Fruit fly (Drosophila melanogaster) whole organism, embryonic: ENCODE data around the gene L2HGDH.

ENCODE experiments used
- ATbp ChIP-seq: fragments of 200-800 bp; sonication (Bioruptor generic); optimal IDR thresholded peaks from 2 replicates; lab custom pipeline; 2017; ENCODE audit warnings: missing biosample characterization, mild to moderate bottlenecking, missing genetic modification characterization, missing genetic modification reagents
- Atf6 ChIP-seq: fragments of 200-800 bp; sonication (Bioruptor generic); IDR thresholded peaks from 2 replicates; pipeline ENCODE4 v1.3.6; 2022; ENCODE audit warnings: missing biosample characterization, missing genetic modification characterization
- Bgb ChIP-seq: fragments of 200-800 bp; sonication (Bioruptor generic); IDR thresholded peaks from 2 replicates; pipeline ENCODE4 v1.3.6; 2022; ENCODE audit warnings: missing biosample characterization, missing genetic modification characterization; ENCODE audit not compliant: partially characterized antibody
- CG10321 ChIP-seq: fragments of 200-800 bp; sonication (Bioruptor generic); IDR thresholded peaks from 2 replicates; pipeline ENCODE4 v1.3.6; 2022; ENCODE audit warnings: missing biosample characterization, missing genetic modification characterization
- CG11456 ChIP-seq: fragments of 200-800 bp; sonication (Bioruptor generic); IDR thresholded peaks from 3 replicates; pipeline ENCODE4 v1.3.6; 2022; ENCODE audit warnings: missing biosample characterization, missing genetic modification characterization
- CG11723 ChIP-seq: fragments of 200-800 bp; sonication (Bioruptor generic); optimal IDR thresholded peaks from 2 replicates; lab custom pipeline; 2017; ENCODE audit warnings: missing biosample characterization, mild to moderate bottlenecking, missing genetic modification characterization
- CG13287 ChIP-seq: fragments of 200-800 bp; sonication (Bioruptor generic); IDR thresholded peaks from 2 replicates; pipeline ENCODE4 v1.3.6; 2022; ENCODE audit warnings: missing biosample characterization, missing genetic modification characterization; ENCODE audit not compliant: partially characterized antibody
- CG16779 ChIP-seq: fragments of 200-800 bp; sonication (Bioruptor generic); IDR thresholded peaks from 2 replicates; pipeline ENCODE4 v1.3.6; 2022; ENCODE audit warnings: missing biosample characterization, missing genetic modification characterization
- CG17328 ChIP-seq: fragments of 200-800 bp; sonication (Bioruptor generic); IDR thresholded peaks from 2 replicates; pipeline ENCODE4 v1.3.6; 2022; ENCODE audit warnings: missing biosample characterization, missing genetic modification characterization
- CG2129 ChIP-seq: fragments of 200-800 bp; sonication (Bioruptor generic); IDR thresholded peaks from 2 replicates; pipeline ENCODE4 v1.3.6; 2022; ENCODE audit warnings: missing biosample characterization, missing genetic modification characterization; ENCODE audit not compliant: partially characterized antibody
- CG2712 ChIP-seq: fragments of 200-800 bp; optimal IDR thresholded peaks from 3 replicates; lab custom pipeline; 2019; ENCODE audit warnings: missing biosample characterization, mild to moderate bottlenecking, missing genetic modification characterization, moderate library complexity
- CG3163 ChIP-seq: fragments of 200-800 bp; sonication (Bioruptor generic); optimal IDR thresholded peaks from 3 replicates; lab custom pipeline; 2016; ENCODE audit warnings: missing biosample characterization, missing genetic modification characterization
- CG34224 ChIP-seq: fragments of 200-800 bp; sonication (Bioruptor generic); IDR thresholded peaks from 3 replicates; pipeline ENCODE4 v1.3.6; 2022; ENCODE audit warnings: missing biosample characterization, missing genetic modification characterization; ENCODE audit not compliant: partially characterized antibody
- CG4360 ChIP-seq: fragments of 200-800 bp; sonication (Bioruptor generic); IDR thresholded peaks from 2 replicates; pipeline ENCODE4 v1.3.6; 2022; ENCODE audit warnings: missing biosample characterization, missing genetic modification characterization
- CG6254 ChIP-seq: fragments of 200-800 bp; sonication (Bioruptor generic); optimal IDR thresholded peaks from 3 replicates; lab custom pipeline; 2017; ENCODE audit warnings: mild to moderate bottlenecking, missing biosample characterization, missing genetic modification reagents, missing genetic modification characterization
- CG6791 ChIP-seq: fragments of 200-800 bp; sonication (Bioruptor generic); IDR thresholded peaks from 3 replicates; pipeline ENCODE4 v1.3.6; 2022; ENCODE audit warnings: missing biosample characterization, missing genetic modification characterization; ENCODE audit not compliant: partially characterized antibody
- CG6813 ChIP-seq: fragments of 200-800 bp; sonication (Bioruptor generic); optimal IDR thresholded peaks from 2 replicates; lab custom pipeline; 2017; ENCODE audit warnings: missing biosample characterization, missing genetic modification characterization, mild to moderate bottlenecking, moderate library complexity, missing genetic modification reagents
- CG7372 ChIP-seq: fragments of 200-800 bp; sonication (Bioruptor generic); IDR thresholded peaks from 2 replicates; pipeline ENCODE4 v1.3.6; 2022; ENCODE audit warnings: missing biosample characterization, missing genetic modification characterization
- CG8478 ChIP-seq: fragments of >200 bp; optimal IDR thresholded peaks from 2 replicates; lab custom pipeline; 2018
- CG8765 ChIP-seq: fragments of 200-800 bp; sonication (Bioruptor generic); IDR thresholded peaks from 2 replicates; pipeline ENCODE4 v1.3.6; 2022; ENCODE audit warnings: missing biosample characterization, missing genetic modification characterization
- E2f2 ChIP-seq: fragments of 200-800 bp; sonication (Bioruptor generic); IDR thresholded peaks from 2 replicates; pipeline ENCODE4 v1.3.6; 2022; ENCODE audit warnings: missing biosample characterization, missing genetic modification characterization
- Ets97D ChIP-seq: fragments of 200-800 bp; sonication (Bioruptor generic); optimal IDR thresholded peaks from 3 replicates; lab custom pipeline; 2016; ENCODE audit warnings: missing biosample characterization, missing genetic modification characterization
- HLH54F ChIP-seq: fragments of 200-800 bp; sonication (Bioruptor generic); optimal IDR thresholded peaks from 3 replicates; lab custom pipeline; 2016; ENCODE audit warnings: missing biosample characterization, missing genetic modification characterization
- MBD-R2 ChIP-seq: fragments of 200-800 bp; sonication (Bioruptor generic); IDR thresholded peaks from 2 replicates; pipeline ENCODE4 v1.3.6; 2022; ENCODE audit warnings: missing biosample characterization, missing genetic modification characterization
- MTF-1 ChIP-seq: fragments of 200-800 bp; sonication (Bioruptor generic); optimal IDR thresholded peaks from 2 replicates; lab custom pipeline; 2018; ENCODE audit warnings: missing biosample characterization, mild to moderate bottlenecking, missing genetic modification characterization, borderline replicate concordance
- Nf-YA ChIP-seq: fragments of 200-800 bp; sonication (Bioruptor generic); IDR thresholded peaks from 2 replicates; pipeline ENCODE4 v1.3.6; 2022; ENCODE audit warnings: missing biosample characterization, missing genetic modification characterization
- Xrp1 ChIP-seq: fragments of 200-800 bp; sonication (Bioruptor generic); IDR thresholded peaks from 2 replicates; pipeline ENCODE4 v1.3.6; 2022; ENCODE audit warnings: missing biosample characterization, missing genetic modification characterization
- aop ChIP-seq: fragments of 200-800 bp; sonication (Bioruptor generic); IDR thresholded peaks from 2 replicates; pipeline ENCODE4 v1.3.6; 2022; ENCODE audit warnings: missing biosample characterization, missing genetic modification characterization
- ash1 ChIP-seq: fragments of 200-800 bp; sonication (Bioruptor generic); optimal IDR thresholded peaks from 2 replicates; lab custom pipeline; 2018; ENCODE audit warnings: missing biosample characterization, mild to moderate bottlenecking, missing genetic modification characterization
- bowl ChIP-seq: fragments of 200-800 bp; sonication (Bioruptor generic); IDR thresholded peaks from 2 replicates; pipeline ENCODE4 v1.3.6; 2022; ENCODE audit warnings: missing biosample characterization, missing genetic modification characterization
- cas ChIP-seq: fragments of 200-800 bp; sonication (Bioruptor generic); IDR thresholded peaks from 2 replicates; pipeline ENCODE4 v1.3.6; 2022; ENCODE audit warnings: missing biosample characterization, missing genetic modification characterization
- cg ChIP-seq: fragments of 200-800 bp; sonication (Bioruptor generic); optimal IDR thresholded peaks from 3 replicates; lab custom pipeline; 2019; ENCODE audit warnings: missing biosample characterization, mild to moderate bottlenecking, missing genetic modification characterization, moderate library complexity
- ci ChIP-seq: fragments of 200-800 bp; sonication (Bioruptor generic); IDR thresholded peaks from 3 replicates; pipeline ENCODE4 v1.3.6; 2022; ENCODE audit warnings: missing biosample characterization, missing genetic modification characterization
- crol ChIP-seq: fragments of 200-800 bp; sonication (Bioruptor generic); IDR thresholded peaks from 2 replicates; pipeline ENCODE4 v1.3.6; 2022; ENCODE audit warnings: missing biosample characterization, missing genetic modification characterization
- ftz-f1 ChIP-seq: fragments of 200-800 bp; sonication (Bioruptor generic); optimal IDR thresholded peaks from 2 replicates; lab custom pipeline; 2016; ENCODE audit warnings: missing biosample characterization, missing genetic modification characterization
- gsb ChIP-seq: fragments of 200-800 bp; sonication (Bioruptor generic); IDR thresholded peaks from 2 replicates; pipeline ENCODE4 v1.3.6; 2022; ENCODE audit warnings: missing biosample characterization, missing genetic modification characterization
- gt ChIP-seq: fragments of 200-800 bp; sonication (Bioruptor generic); IDR thresholded peaks from 2 replicates; pipeline ENCODE4 v1.3.6; 2022; ENCODE audit warnings: missing biosample characterization, missing genetic modification characterization
- hkb ChIP-seq, 2 experiments: fragments of 200-800 bp in 1 of 2; fragments of >200 bp in 1 of 2; sonication (Bioruptor generic) in 1 of 2; IDR thresholded peaks in 1 of 2; optimal IDR thresholded peaks in 1 of 2; 2 replicates each; pipeline versions ENCODE4 v1.3.6 to Lab custom; 2017 to 2022; ENCODE audit warnings: missing biosample characterization in 1 of 2, missing genetic modification characterization in 1 of 2
- jing ChIP-seq: fragments of 200-800 bp; sonication (Bioruptor generic); optimal IDR thresholded peaks from 2 replicates; lab custom pipeline; 2018; ENCODE audit warnings: missing biosample characterization, mild to moderate bottlenecking, missing genetic modification characterization
- kah ChIP-seq: fragments of 200-800 bp; sonication (Bioruptor generic); optimal IDR thresholded peaks from 2 replicates; lab custom pipeline; 2018; ENCODE audit warnings: missing biosample characterization, mild to moderate bottlenecking, missing genetic modification characterization
- kni ChIP-seq: fragments of 200-800 bp; sonication (Bioruptor generic); optimal IDR thresholded peaks from 3 replicates; lab custom pipeline; 2017; ENCODE audit warnings: mild to moderate bottlenecking, missing biosample characterization, missing genetic modification reagents, missing genetic modification characterization
- lov ChIP-seq, 2 experiments: fragments of 200-800 bp in 1 of 2; fragments of >200 bp in 1 of 2; sonication (Bioruptor generic) in 1 of 2; IDR thresholded peaks in 1 of 2; optimal IDR thresholded peaks in 1 of 2; 2 replicates in 1 of 2; 3 replicates in 1 of 2; pipeline versions ENCODE4 v1.3.6 to Lab custom; 2017 to 2022; ENCODE audit warnings: missing biosample characterization in 1 of 2, missing genetic modification characterization in 1 of 2
- otp ChIP-seq: fragments of 200-800 bp; sonication (Bioruptor generic); IDR thresholded peaks from 3 replicates; pipeline ENCODE4, ENCODE4 v1.3.6; 2022; ENCODE audit warnings: missing biosample characterization, missing genetic modification characterization
- seq ChIP-seq: fragments of 200-800 bp; sonication (Bioruptor generic); IDR thresholded peaks from 2 replicates; pipeline ENCODE4 v1.3.6; 2022; ENCODE audit warnings: missing biosample characterization, missing genetic modification characterization
- slbo ChIP-seq: fragments of 200-800 bp; sonication (Bioruptor generic); IDR thresholded peaks from 2 replicates; pipeline ENCODE4 v1.3.6; 2022; ENCODE audit warnings: missing biosample characterization, missing genetic modification characterization
- sna ChIP-seq: fragments of 200-800 bp; sonication (Bioruptor generic); IDR thresholded peaks from 2 replicates; pipeline ENCODE4 v1.3.6; 2022; ENCODE audit warnings: missing biosample characterization, missing genetic modification characterization; ENCODE audit not compliant: partially characterized antibody
- stwl ChIP-seq: fragments of 200-800 bp; sonication (Bioruptor generic); optimal IDR thresholded peaks from 3 replicates; lab custom pipeline; 2018; ENCODE audit warnings: missing biosample characterization, mild to moderate bottlenecking, missing genetic modification characterization, moderate library complexity
- ttk ChIP-seq: fragments of 200-800 bp; sonication (Bioruptor generic); IDR thresholded peaks from 2 replicates; pipeline ENCODE4 v2.1.2; 2022; ENCODE audit warnings: missing biosample characterization, missing genetic modification characterization
- vvl ChIP-seq: fragments of 200-800 bp; sonication (Bioruptor generic); IDR thresholded peaks from 2 replicates; pipeline ENCODE4 v1.3.6; 2022; ENCODE audit warnings: missing biosample characterization, missing genetic modification characterization

The L2HGDH gene

DNA sequence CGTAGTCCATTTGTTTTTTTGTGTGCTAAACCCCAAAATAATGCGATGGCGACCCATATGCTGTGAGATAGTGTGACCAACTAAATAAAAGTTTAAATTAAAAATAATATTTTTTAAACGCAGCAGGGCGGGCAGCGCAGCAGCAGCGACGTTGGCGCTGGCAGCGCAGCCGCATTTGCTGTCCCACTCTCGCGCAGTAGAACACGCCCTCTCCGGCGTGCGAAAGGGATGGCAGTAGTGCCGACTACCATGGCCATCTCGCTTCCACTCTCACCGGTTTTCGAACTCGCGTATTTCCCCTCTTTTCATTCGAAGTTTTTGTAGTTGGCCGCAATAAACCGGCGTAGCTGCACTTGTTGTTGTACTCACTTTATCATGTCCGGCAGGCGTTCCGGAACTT, 38.2 kb downstream of the L2HGDH start (continued):
- TF ChIP-seq E2f2 (GFP tag; lab: Robert Waterston, UW) (no peak), gt (GFP tag; lab: Robert Waterston, UW) (no peak), CG8765 (GFP tag; lab: Robert Waterston, UW) (peak; percentile 48; the same call in 1 of the 2 replicates), kni (GFP tag; lab: Kevin White, UChicago) (peak; percentile 4), sna (GFP tag; lab: Robert Waterston, UW) (peak; percentile 32; the same call in 1 of the 2 replicates), CG17328 (0 out of 2 replicates have a peak, but pooled peaks have one; percentile 20), Bgb (peak; percentile 37; the same call in 1 of the 2 replicates), kah (GFP tag; lab: Kevin White, UChicago) (peak; percentile 27), CG2129 (GFP tag; lab: Robert Waterston, UW) (no peak), CG6254 (GFP tag; lab: Kevin White, UChicago) (peak; percentile 10), CG16779 (GFP tag; lab: Robert Waterston, UW) (no peak), CG13287 (GFP tag; lab: Robert Waterston, UW) (peak; percentile 47; the same call in 1 of the 2 replicates), cg (GFP tag; lab: Kevin White, UChicago) (peak; percentile 28), CG6813 (GFP tag; lab: Kevin White, UChicago) (no peak), ATbp (no peak), Ets97D (GFP tag; lab: Kevin White, UChicago) (peak; percentile 1), ci (GFP tag; lab: Robert Waterston, UW) (peak; percentile 81), Nf-YA (peak; percentile 81), CG8478 (lab: Kevin White, UChicago) (peak; percentile 92), Atf6 (GFP tag; lab: Robert Waterston, UW) (0 out of 2 replicates have a peak, but pooled peaks have one; percentile 28), CG3163 (GFP tag; lab: Kevin White, UChicago) (no peak), otp (GFP tag; lab: Robert Waterston, UW) (peak; percentile 37; the same call in 1 of the 3 replicates), CG11723 (GFP tag; lab: Kevin White, UChicago) (peak; percentile 9), ftz-f1 (GFP tag; lab: Kevin White, UChicago) (peak; percentile 42), slbo (GFP tag; lab: Robert Waterston, UW) (no peak), CG2712 (tag; lab: Kevin White, UChicago) (no peak), CG7372 (GFP tag; lab: Robert Waterston, UW) (no peak), jing (GFP tag; lab: Kevin White, UChicago) (peak; percentile 59), vvl (GFP tag; lab: Robert Waterston, UW) (peak; percentile 66), ttk (GFP tag; lab: Robert Waterston, UW) (peak; percentile 29; the same call in 1 of the 2 replicates), MBD-R2 (peak; percentile 25; the same call in 1 of the 2 replicates), cas (no peak), stwl (tag; lab: Kevin White, UChicago) (peak; percentile 61), CG11456 (no peak), Xrp1 (GFP tag; lab: Robert Waterston, UW) (0 out of 2 replicates have a peak, but pooled peaks have one; percentile 16), CG10321 (GFP tag; lab: Robert Waterston, UW) (peak; percentile 100), seq (peak; percentile 58; the same call in 1 of the 2 replicates), bowl (GFP tag; lab: Robert Waterston, UW) (peak; percentile 45; the same call in 1 of the 2 replicates), aop (GFP tag; lab: Robert Waterston, UW) (peak; percentile 56; the same call in 1 of the 2 replicates), gsb (GFP tag; lab: Robert Waterston, UW) (no peak), MTF-1 (GFP tag; lab: Kevin White, UChicago) (no peak), HLH54F (GFP tag; lab: Kevin White, UChicago) (no peak), hkb (optimal IDR thresholded peaks at IDR 0.05; lab: Kevin White, UChicago) (no peak), hkb (GFP tag; IDR thresholded peaks at IDR 0.05; lab: Robert Waterston, UW) (peak; percentile 58; the same call in 1 of the 2 replicates), ash1 (GFP tag; lab: Kevin White, UChicago) (peak; percentile 1), lov (optimal IDR thresholded peaks at IDR 0.05; lab: Kevin White, UChicago) (no peak), lov (GFP tag; IDR thresholded peaks at IDR 0.05; lab: Robert Waterston, UW) (0 out of 3 replicates have a peak, but pooled peaks have one; percentile 29), CG34224 (peak; percentile 32; the same call in 2 of the 3 replicates), CG4360 (peak; percentile 83), crol (peak; percentile 73), CG6791 (peak; percentile 59; the same call in 2 of the 3 replicates)
